Worm (Caenorhabditis elegans) whole organism, L1 larva: ENCODE measurements around the gene famh-136.

Source experiments
- C04F5.9 ChIP-seq: sonication (generic microtip); optimal IDR thresholded peaks from 2 replicates; lab custom pipeline; 2016; ENCODE audit warnings: missing genetic modification characterization, missing compliant biosample characterization
- C34B4.2 ChIP-seq: sonication (generic microtip); optimal IDR thresholded peaks from 2 replicates; lab custom pipeline; 2017; ENCODE audit warnings: mild to moderate bottlenecking, missing genetic modification characterization, missing compliant biosample characterization
- F16B12.6 ChIP-seq: fragments of 150-350 bp; optimal IDR thresholded peaks from 2 replicates; lab custom pipeline; 2014; ENCODE audit warnings: missing biosample characterization, missing genetic modification characterization
- Y116A8C.19 ChIP-seq: sonication (generic microtip); optimal IDR thresholded peaks from 2 replicates; lab custom pipeline; 2016; ENCODE audit warnings: missing compliant biosample characterization, missing genetic modification characterization, borderline replicate concordance
- aha-1 ChIP-seq: fragments of 150-350 bp; optimal IDR thresholded peaks from 2 replicates; lab custom pipeline; 2014; ENCODE audit warnings: missing biosample characterization, missing genetic modification characterization
- alr-1 ChIP-seq: fragments of 200-800 bp; sonication (Bioruptor generic); optimal IDR thresholded peaks from 2 replicates; lab custom pipeline; 2018; ENCODE audit warnings: borderline replicate concordance, mild to moderate bottlenecking, missing genetic modification characterization, missing compliant biosample characterization
- ama-1 ChIP-seq: fragments of 150-350 bp; optimal IDR thresholded peaks from 2 replicates; lab custom pipeline; 2014
- ceh-63 ChIP-seq: fragments of 200-800 bp; sonication (Bioruptor generic); optimal IDR thresholded peaks from 2 replicates; lab custom pipeline; 2018; ENCODE audit warnings: mild to moderate bottlenecking, missing genetic modification characterization, missing compliant biosample characterization
- ceh-82 ChIP-seq, 3 experiments: fragments of 150-350 bp in 1 of 3; sonication (generic microtip) in 2 of 3; optimal IDR thresholded peaks; 2 replicates each; lab custom pipeline; 2014 to 2017; ENCODE audit warnings: missing biosample characterization in 3 of 3, missing genetic modification characterization in 3 of 3
- ceh-88 ChIP-seq: fragments of 200-800 bp; sonication (Bioruptor generic); IDR thresholded peaks from 2 replicates; pipeline ENCODE4 v1.3.6; 2022; ENCODE audit warnings: missing genetic modification characterization, missing compliant biosample characterization
- ceh-90 ChIP-seq: sonication (generic microtip); optimal IDR thresholded peaks from 2 replicates; lab custom pipeline; 2016; ENCODE audit warnings: missing genetic modification characterization, missing compliant biosample characterization
- efl-1 ChIP-seq, 4 experiments: fragments of 150-350 bp; optimal IDR thresholded peaks in 3 of 4; peaks in 1 of 4; 1 replicate in 1 of 4; 2 replicates in 3 of 4; lab custom pipeline; 2014; ENCODE audit warnings: missing biosample characterization in 2 of 4, missing genetic modification characterization in 2 of 4, missing genetic modification reagents in 2 of 4
- elt-2 ChIP-seq: sonication (generic microtip); optimal IDR thresholded peaks from 2 replicates; lab custom pipeline; 2016; ENCODE audit warnings: missing genetic modification characterization, mild to moderate bottlenecking, inconsistent platforms, missing compliant biosample characterization, missing genetic modification reagents
- ets-5 ChIP-seq: fragments of 200-800 bp; sonication (Bioruptor generic); IDR thresholded peaks from 2 replicates; pipeline ENCODE4 v1.3.6; 2022; ENCODE audit warnings: missing genetic modification characterization, missing compliant biosample characterization
- fkh-10 ChIP-seq: sonication (generic microtip); optimal IDR thresholded peaks from 2 replicates; lab custom pipeline; 2017; ENCODE audit warnings: missing biosample characterization, missing genetic modification reagents, missing genetic modification characterization
- fkh-4 ChIP-seq: sonication (generic microtip); optimal IDR thresholded peaks from 2 replicates; lab custom pipeline; 2016; ENCODE audit warnings: missing compliant biosample characterization, missing genetic modification characterization, borderline replicate concordance
- fos-1 ChIP-seq: fragments of 150-350 bp; optimal IDR thresholded peaks from 2 replicates; lab custom pipeline; 2014; ENCODE audit warnings: missing biosample characterization, missing genetic modification characterization
- hlh-17 ChIP-seq: fragments of 200-800 bp; sonication (Bioruptor generic); optimal IDR thresholded peaks from 2 replicates; lab custom pipeline; 2018; ENCODE audit warnings: missing genetic modification characterization, mild to moderate bottlenecking, missing compliant biosample characterization, moderate library complexity, borderline replicate concordance
- hlh-4 ChIP-seq: sonication (generic microtip); optimal IDR thresholded peaks from 2 replicates; lab custom pipeline; 2016; ENCODE audit warnings: mild to moderate bottlenecking, missing genetic modification characterization, missing compliant biosample characterization
- hpl-2 ChIP-seq: fragments of 150-350 bp; optimal IDR thresholded peaks from 2 replicates; lab custom pipeline; 2014; ENCODE audit warnings: missing biosample characterization, missing genetic modification reagents, missing genetic modification characterization
- irx-1 ChIP-seq: sonication (generic microtip); optimal IDR thresholded peaks from 2 replicates; lab custom pipeline; 2016; ENCODE audit warnings: missing genetic modification characterization, missing compliant biosample characterization
- jun-1 ChIP-seq: fragments of 150-350 bp; optimal IDR thresholded peaks from 2 replicates; lab custom pipeline; 2014; ENCODE audit warnings: missing biosample characterization, missing genetic modification reagents, missing genetic modification characterization
- lin-13 ChIP-seq: fragments of 150-350 bp; optimal IDR thresholded peaks from 2 replicates; lab custom pipeline; 2014; ENCODE audit warnings: missing biosample characterization, missing genetic modification reagents, missing genetic modification characterization
- lin-14 ChIP-seq: fragments of 200-800 bp; sonication (Bioruptor generic); optimal IDR thresholded peaks from 2 replicates; lab custom pipeline; 2018; ENCODE audit warnings: mild to moderate bottlenecking, missing genetic modification characterization, moderate library complexity, missing compliant biosample characterization
- lin-35 ChIP-seq, 2 experiments: fragments of 150-350 bp; optimal IDR thresholded peaks; 2 replicates each; lab custom pipeline; 2014; ENCODE audit warnings: missing biosample characterization in 2 of 2, missing genetic modification characterization in 2 of 2, missing genetic modification reagents in 2 of 2
- lin-39 ChIP-seq: fragments of 150-350 bp; optimal IDR thresholded peaks from 2 replicates; lab custom pipeline; 2014; ENCODE audit warnings: missing biosample characterization, missing genetic modification reagents, missing genetic modification characterization
- lir-3 ChIP-seq: sonication (generic microtip); optimal IDR thresholded peaks from 2 replicates; lab custom pipeline; 2016; ENCODE audit warnings: mild to moderate bottlenecking, missing genetic modification characterization, moderate library complexity, missing compliant biosample characterization; ENCODE audit not compliant: poor library complexity
- mdl-1 ChIP-seq, 2 experiments: fragments of 150-350 bp; optimal IDR thresholded peaks; 2 replicates each; lab custom pipeline; 2014 to 2017; ENCODE audit warnings: missing biosample characterization in 2 of 2, missing genetic modification characterization in 2 of 2, inconsistent platforms in 1 of 2
- nhr-11 ChIP-seq: fragments of 150-350 bp; optimal IDR thresholded peaks from 2 replicates; lab custom pipeline; 2014; ENCODE audit warnings: missing biosample characterization, missing genetic modification characterization
- nhr-20 ChIP-seq: sonication (generic microtip); optimal IDR thresholded peaks from 2 replicates; lab custom pipeline; 2016; ENCODE audit warnings: mild to moderate bottlenecking, missing genetic modification characterization, missing compliant biosample characterization
- nhr-237 ChIP-seq: fragments of 150-350 bp; optimal IDR thresholded peaks from 2 replicates; lab custom pipeline; 2014; ENCODE audit warnings: missing biosample characterization, missing genetic modification characterization
- nhr-28 ChIP-seq: fragments of 150-350 bp; optimal IDR thresholded peaks from 2 replicates; lab custom pipeline; 2014; ENCODE audit warnings: missing biosample characterization, missing genetic modification characterization
- nhr-47 ChIP-seq: sonication (generic microtip); optimal IDR thresholded peaks from 2 replicates; lab custom pipeline; 2016; ENCODE audit warnings: mild to moderate bottlenecking, missing genetic modification characterization, moderate library complexity, missing compliant biosample characterization
- nhr-71 ChIP-seq: sonication (generic microtip); optimal IDR thresholded peaks from 2 replicates; lab custom pipeline; 2016; ENCODE audit warnings: mild to moderate bottlenecking, missing genetic modification characterization, moderate library complexity, missing compliant biosample characterization
- nhr-76 ChIP-seq: sonication (generic microtip); optimal IDR thresholded peaks from 2 replicates; lab custom pipeline; 2017; ENCODE audit warnings: missing biosample characterization, missing genetic modification characterization
- nhr-84 ChIP-seq: sonication (generic microtip); optimal IDR thresholded peaks from 2 replicates; lab custom pipeline; 2017; ENCODE audit warnings: missing biosample characterization, missing genetic modification characterization
- nhr-85 ChIP-seq: sonication (generic microtip); peaks from one replicate; lab custom pipeline; 2016; ENCODE audit warnings: missing genetic modification characterization, inconsistent platforms, missing compliant biosample characterization
- pax-3 ChIP-seq: fragments of 200-800 bp; sonication (Bioruptor generic); optimal IDR thresholded peaks from 2 replicates; lab custom pipeline; 2018; ENCODE audit warnings: mild to moderate bottlenecking, missing genetic modification characterization, moderate library complexity, missing compliant biosample characterization
- pqm-1 ChIP-seq: sonication (generic microtip); optimal IDR thresholded peaks from 3 replicates; lab custom pipeline; 2017; ENCODE audit warnings: missing biosample characterization, missing genetic modification characterization
- rnt-1 ChIP-seq: sonication (generic microtip); optimal IDR thresholded peaks from 2 replicates; lab custom pipeline; 2016; ENCODE audit warnings: mild to moderate bottlenecking, missing genetic modification characterization, moderate library complexity, missing compliant biosample characterization
- snu-23 ChIP-seq: sonication (generic microtip); optimal IDR thresholded peaks from 2 replicates; lab custom pipeline; 2016; ENCODE audit warnings: missing genetic modification characterization, missing compliant biosample characterization
- sox-4 ChIP-seq: sonication (generic microtip); optimal IDR thresholded peaks from 2 replicates; lab custom pipeline; 2016; ENCODE audit warnings: missing genetic modification characterization, missing compliant biosample characterization
- sptf-1 ChIP-seq: fragments of 150-350 bp; optimal IDR thresholded peaks from 2 replicates; lab custom pipeline; 2014; ENCODE audit warnings: missing biosample characterization, missing genetic modification characterization
- swsn-7 ChIP-seq: sonication (generic microtip); optimal IDR thresholded peaks from 2 replicates; lab custom pipeline; 2016; ENCODE audit warnings: missing genetic modification characterization, missing compliant biosample characterization
- tbx-2 ChIP-seq: sonication (generic microtip); optimal IDR thresholded peaks from 2 replicates; lab custom pipeline; 2016; ENCODE audit warnings: missing genetic modification characterization, missing compliant biosample characterization
- tlp-1 ChIP-seq: fragments of 150-350 bp; optimal IDR thresholded peaks from 2 replicates; lab custom pipeline; 2014; ENCODE audit warnings: missing biosample characterization, missing genetic modification characterization
- unc-62 ChIP-seq: fragments of 150-350 bp; optimal IDR thresholded peaks from 2 replicates; lab custom pipeline; 2014; ENCODE audit warnings: missing biosample characterization, missing genetic modification reagents, missing genetic modification characterization
- unc-98 ChIP-seq: fragments of 200-800 bp; sonication (Bioruptor generic); IDR thresholded peaks from 2 replicates; pipeline ENCODE4 v1.3.6; 2022; ENCODE audit warnings: missing genetic modification characterization, missing compliant biosample characterization
- zag-1 ChIP-seq: fragments of 150-350 bp; optimal IDR thresholded peaks from 2 replicates; lab custom pipeline; 2014; ENCODE audit warnings: missing biosample characterization, missing genetic modification characterization

Gene famh-136

DNA sequence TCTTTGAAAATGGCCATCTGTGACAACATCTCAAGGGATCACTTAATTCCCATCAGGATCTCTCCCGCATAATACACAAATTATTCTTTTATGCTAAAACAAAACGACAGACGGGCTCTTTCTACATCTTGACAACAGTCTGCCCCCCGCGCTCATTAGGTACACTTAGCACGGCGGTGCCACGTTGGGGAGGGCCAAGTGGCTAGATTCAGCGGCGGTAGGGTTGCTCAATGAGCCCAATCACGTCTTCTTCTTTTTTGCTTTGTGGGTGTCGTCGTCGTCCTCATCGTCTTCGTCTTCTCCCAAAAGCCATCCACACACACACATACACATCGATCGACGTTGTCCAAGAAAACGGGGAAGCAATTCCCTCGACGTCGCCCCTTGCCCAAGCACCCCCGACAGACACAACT lies 14.5 kb upstream of the famh-136 start:
- TF ChIP-seq fkh-10 (GFP tag; lab: Kevin White, UChicago) (peak; percentile 26), lin-14 (peak; percentile 75), tbx-2 (tag; lab: Kevin White, UChicago) (peak; percentile 32), ceh-82 (tag; optimal IDR thresholded peaks at IDR 0.05; lab: Kevin White, UChicago) (peak in 1 of 3 experiments; percentile 64), efl-1 (optimal IDR thresholded peaks at IDR 0.05; lab: Kevin White, UChicago) (no peak), efl-1 (GFP tag; optimal IDR thresholded peaks at IDR 0.05 in 1 of 2; lab: Kevin White, UChicago) (peak in 1 of 2 experiments; percentile 72), snu-23 (GFP tag; lab: Kevin White, UChicago) (peak; percentile 8), nhr-84 (tag; lab: Kevin White, UChicago) (no peak), swsn-7 (tag; lab: Kevin White, UChicago) (peak; percentile 39), C04F5.9 (tag; lab: Kevin White, UChicago) (no peak), nhr-47 (peak; percentile 11), lin-35 (GFP tag; optimal IDR thresholded peaks at IDR 0.05; lab: Kevin White, UChicago) (peak in 1 of 2 experiments; percentile 8), Y116A8C.19 (tag; lab: Kevin White, UChicago) (no peak), nhr-71 (tag; lab: Kevin White, UChicago) (peak; percentile 19), nhr-85 (tag; lab: Kevin White, UChicago) (peak; percentile 73), ceh-63 (GFP tag; lab: Kevin White, UChicago) (peak; percentile 28), nhr-11 (tag; lab: Kevin White, UChicago) (no peak)

- TF ChIP-seq zag-1 (tag; lab: Kevin White, UChicago) (peak; percentile 72), jun-1 (peak; percentile 66), pax-3 (tag; lab: Kevin White, UChicago) (no peak), lin-13 (GFP tag; lab: Kevin White, UChicago) (no peak), nhr-76 (tag; lab: Kevin White, UChicago) (no peak), tbx-2 (tag; lab: Kevin White, UChicago) (peak; percentile 84), nhr-47 (peak; percentile 85), aha-1 (tag; lab: Kevin White, UChicago) (no peak), ceh-63 (GFP tag; lab: Kevin White, UChicago) (no peak), nhr-28 (tag; lab: Kevin White, UChicago) (no peak), nhr-20 (peak; percentile 79), fkh-10 (GFP tag; lab: Kevin White, UChicago) (peak; percentile 70), ceh-90 (tag; lab: Kevin White, UChicago) (no peak), lir-3 (tag; lab: Kevin White, UChicago) (peak; percentile 65), ceh-88 (GFP tag; lab: Robert Waterston, UW) (no peak), elt-2 (no peak), unc-62 (GFP tag; lab: Kevin White, UChicago) (no peak), fos-1 (tag; lab: Kevin White, UChicago) (peak; percentile 72), C04F5.9 (tag; lab: Kevin White, UChicago) (peak; percentile 59), pqm-1 (tag; lab: Kevin White, UChicago) (no peak), nhr-71 (tag; lab: Kevin White, UChicago) (peak; percentile 92), mdl-1 (tag; optimal IDR thresholded peaks at IDR 0.05; lab: Kevin White, UChicago) (peak in 1 of 2 experiments; percentile 35), sox-4 (peak; percentile 13), F16B12.6 (tag; lab: Kevin White, UChicago) (peak; percentile 21), rnt-1 (tag; lab: Kevin White, UChicago) (peak; percentile 82), ama-1 (peak; percentile 71), alr-1 (tag; lab: Kevin White, UChicago) (no peak), unc-98 (GFP tag; lab: Robert Waterston, UW) (no peak), tlp-1 (no peak), lin-35 (GFP tag; optimal IDR thresholded peaks at IDR 0.05; lab: Kevin White, UChicago) (peak; percentile 44 to 75), ets-5 (no peak), C34B4.2 (tag; lab: Kevin White, UChicago) (peak; percentile 59), sptf-1 (tag; lab: Kevin White, UChicago) (no peak), fkh-4 (no peak), hlh-4 (tag; lab: Kevin White, UChicago) (no peak), lin-39 (tag; lab: Kevin White, UChicago) (peak; percentile 70), nhr-237 (tag; lab: Kevin White, UChicago) (no peak), hpl-2 (GFP tag; lab: Kevin White, UChicago) (no peak), hlh-17 (GFP tag; lab: Kevin White, UChicago) (no peak), irx-1 (peak; percentile 54)
Observed at ce11 chrIII:8873990-8874668, 13.4 kb upstream of the famh-136 start.
